Fruit fly (Drosophila melanogaster): ENCODE measurements around the gene agt.

Gene agt

dm6 chr3R:6667245-6667644 is 7.3 kb upstream of the agt start (continued):
- TF ChIP-seq Ravus (GFP tag; IDR thresholded peaks at IDR 0.05) (no peak), Dek (tag; optimal IDR thresholded peaks at IDR 0.05) (no peak), ems (GFP tag; optimal IDR thresholded peaks at IDR 0.05) (no peak), CG1647 (GFP tag; optimal IDR thresholded peaks at IDR 0.05) (no peak), CG3065 (GFP tag; optimal IDR thresholded peaks at IDR 0.05) (no peak), CG31365 (tag; optimal IDR thresholded peaks at IDR 0.05) (no peak), CG10147 (GFP tag; optimal IDR thresholded peaks at IDR 0.05) (no peak), Jarid2 (GFP tag; optimal IDR thresholded peaks at IDR 0.05) (no peak), bbx (GFP tag; IDR thresholded peaks at IDR 0.05; ENCODE audit: partially characterized antibody) (no peak), pita (GFP tag; optimal IDR thresholded peaks at IDR 0.05) (no peak), CG2875 (GFP tag; optimal IDR thresholded peaks at IDR 0.05) (peak; percentile 48), CG11723 (GFP tag; optimal IDR thresholded peaks at IDR 0.05) (no peak), zf30C (GFP tag; optimal IDR thresholded peaks at IDR 0.05) (no peak), CG8388 (GFP tag; optimal IDR thresholded peaks at IDR 0.05) (peak; percentile 7), tx (GFP tag; optimal IDR thresholded peaks at IDR 0.05) (no peak), CG16813 (GFP tag; IDR thresholded peaks at IDR 0.05; ENCODE audit: partially characterized antibody) (no peak), Bgb (GFP tag; IDR thresholded peaks at IDR 0.05; ENCODE audit: partially characterized antibody) (no peak), CG10209 (GFP tag; optimal IDR thresholded peaks at IDR 0.05) (peak; percentile 71), HHEX (GFP tag; optimal IDR thresholded peaks at IDR 0.05) (peak; percentile 17), CG7556 (GFP tag; optimal IDR thresholded peaks at IDR 0.05) (peak; percentile 36), CG32767 (GFP tag; IDR thresholded peaks at IDR 0.05) (no peak), CG16779 (GFP tag; IDR thresholded peaks at IDR 0.05) (no peak), CG13123 (GFP tag; optimal IDR thresholded peaks at IDR 0.05) (peak; percentile 32), pb (GFP tag; optimal IDR thresholded peaks at IDR 0.05) (no peak), mam (GFP tag; optimal IDR thresholded peaks at IDR 0.05) (no peak), CG11247 (GFP tag; IDR thresholded peaks at IDR 0.05) (no peak), Gsc (GFP tag; IDR thresholded peaks at IDR 0.05) (no peak), dimm (GFP tag; IDR thresholded peaks at IDR 0.05) (no peak), CG14860 (GFP tag; IDR thresholded peaks at IDR 0.05; ENCODE audit: partially characterized antibody) (no peak), CG11696 (GFP tag; IDR thresholded peaks at IDR 0.05) (no peak), MBD-R2 (GFP tag; IDR thresholded peaks at IDR 0.05) (no peak), CG2678 (tag; optimal IDR thresholded peaks at IDR 0.05) (peak; percentile 39), CG33213 (GFP tag; optimal IDR thresholded peaks at IDR 0.05) (peak; percentile 8), trem (tag; optimal IDR thresholded peaks at IDR 0.05) (peak; percentile 44), CG7271 (tag; optimal IDR thresholded peaks at IDR 0.05) (peak; percentile 76), CG11695 (GFP tag; IDR thresholded peaks at IDR 0.05) (no peak), onecut (GFP tag; IDR thresholded peaks at IDR 0.05) (no peak), CG9876 (GFP tag; optimal IDR thresholded peaks at IDR 0.05) (no peak), Fer2 (tag; optimal IDR thresholded peaks at IDR 0.05) (no peak), CG10366 (GFP tag; IDR thresholded peaks at IDR 0.05) (no peak), jumu (GFP tag; optimal IDR thresholded peaks at IDR 0.05) (no peak), pnt (GFP tag; optimal IDR thresholded peaks at IDR 0.05) (no peak), CG7372 (GFP tag; IDR thresholded peaks at IDR 0.05) (no peak), CG6272 (GFP tag; IDR thresholded peaks at IDR 0.05) (no peak), CG2712 (tag; optimal IDR thresholded peaks at IDR 0.05) (peak; percentile 50), TFAM (GFP tag; optimal IDR thresholded peaks at IDR 0.05) (peak; percentile 13), disco-r (GFP tag; optimal IDR thresholded peaks at IDR 0.05) (no peak), CG18599 (GFP tag; optimal IDR thresholded peaks at IDR 0.05) (no peak), Ada2b (GFP tag; IDR thresholded peaks at IDR 0.05) (no peak), Sox100B (GFP tag; optimal IDR thresholded peaks at IDR 0.05) (peak; percentile 20), Taf1 (GFP tag; IDR thresholded peaks at IDR 0.05) (no peak), CG15479 (GFP tag; optimal IDR thresholded peaks at IDR 0.05) (peak; percentile 95)

Data from whole organism, embryonic.